Fruit fly (Drosophila melanogaster) whole organism, prepupa: ENCODE measurements around the gene COX7A.

Experiments
- Blimp-1 ChIP-seq: fragments of 200-800 bp; sonication (Bioruptor generic); optimal IDR thresholded peaks from 3 replicates; lab custom pipeline; 2017; ENCODE audit warnings: missing biosample characterization, missing genetic modification characterization, mild to moderate bottlenecking, moderate library complexity, missing genetic modification reagents
- CG16779 ChIP-seq: fragments of 200-800 bp; sonication (Bioruptor generic); optimal IDR thresholded peaks from 3 replicates; lab custom pipeline; 2017; ENCODE audit warnings: missing biosample characterization, mild to moderate bottlenecking, missing genetic modification characterization
- CG6792 ChIP-seq: fragments of 200-800 bp; sonication (Bioruptor generic); optimal IDR thresholded peaks from 3 replicates; lab custom pipeline; 2016; ENCODE audit warnings: missing biosample characterization, missing genetic modification characterization
- CG8119 ChIP-seq: fragments of 200-800 bp; sonication (Bioruptor generic); IDR thresholded peaks from 3 replicates; pipeline ENCODE4 v1.3.6; 2022; ENCODE audit warnings: missing biosample characterization, missing genetic modification characterization
- Hr4 ChIP-seq: fragments of 200-800 bp; sonication (Bioruptor generic); optimal IDR thresholded peaks from 3 replicates; lab custom pipeline; 2016; ENCODE audit warnings: missing biosample characterization, missing genetic modification characterization
- OdsH ChIP-seq: fragments of 200-800 bp; sonication (Bioruptor generic); optimal IDR thresholded peaks from 3 replicates; lab custom pipeline; 2016; ENCODE audit warnings: missing biosample characterization, missing genetic modification characterization
- Smox ChIP-seq: fragments of 200-800 bp; sonication (Bioruptor generic); optimal IDR thresholded peaks from 3 replicates; lab custom pipeline; 2016; ENCODE audit warnings: missing biosample characterization, missing genetic modification characterization
- achi ChIP-seq: fragments of 200-800 bp; sonication (Bioruptor generic); optimal IDR thresholded peaks from 3 replicates; lab custom pipeline; 2016; ENCODE audit warnings: missing biosample characterization, missing genetic modification characterization
- dsx ChIP-seq: fragments of 200-800 bp; optimal IDR thresholded peaks from 3 replicates; lab custom pipeline; 2019; ENCODE audit warnings: missing biosample characterization, mild to moderate bottlenecking, missing genetic modification characterization, moderate library complexity; ENCODE audit not compliant: poor library complexity, severe bottlenecking
- fkh ChIP-seq: fragments of 200-800 bp; sonication (Bioruptor generic); optimal IDR thresholded peaks from 3 replicates; lab custom pipeline; 2017; ENCODE audit warnings: missing biosample characterization, mild to moderate bottlenecking, missing genetic modification characterization, moderate library complexity
- ss ChIP-seq, 2 experiments: fragments of 200-800 bp; sonication (Bioruptor generic); optimal IDR thresholded peaks; 2 replicates in 1 of 2; 3 replicates in 1 of 2; lab custom pipeline; 2017 to 2018; ENCODE audit warnings: mild to moderate bottlenecking in 2 of 2, missing biosample characterization in 2 of 2, missing genetic modification characterization in 2 of 2, moderate library complexity in 1 of 2

dm6 chr3R:8355579-8355978, 14.7 kb upstream of the COX7A start:
- TF ChIP-seq CG16779 (tag; lab: Kevin White, UChicago) (peak; percentile 71), OdsH (GFP tag; lab: Kevin White, UChicago) (peak; percentile 90), CG8119 (GFP tag; lab: Robert Waterston, UW) (peak; percentile 88), Smox (peak; percentile 73), Blimp-1 (GFP tag; lab: Kevin White, UChicago) (no peak), dsx (GFP tag; lab: Kevin White, UChicago) (peak; percentile 75), fkh (GFP tag; lab: Kevin White, UChicago) (peak; percentile 76), CG6792 (peak; percentile 84), Hr4 (GFP tag; lab: Kevin White, UChicago) (peak; percentile 91), achi (GFP tag; lab: Kevin White, UChicago) (peak; percentile 87), ss (GFP tag; optimal IDR thresholded peaks at IDR 0.05; lab: Kevin White, UChicago) (peak; percentile 46 to 89)
